Fruit fly (Drosophila melanogaster) whole organism, embryonic: ENCODE data around the gene CG32281.

Source experiments
- Abd-B ChIP-seq: fragments of 200-800 bp; sonication (Bioruptor generic); optimal IDR thresholded peaks from 2 replicates; lab custom pipeline; 2018; ENCODE audit warnings: missing biosample characterization, mild to moderate bottlenecking, missing genetic modification characterization, moderate library complexity
- Asciz ChIP-seq: fragments of 200-800 bp; sonication (Bioruptor generic); optimal IDR thresholded peaks from 2 replicates; lab custom pipeline; 2017; ENCODE audit warnings: missing biosample characterization, mild to moderate bottlenecking, missing genetic modification characterization, missing genetic modification reagents
- Atf-2 ChIP-seq: fragments of 200-800 bp; sonication (Bioruptor generic); optimal IDR thresholded peaks from 2 replicates; lab custom pipeline; 2016; ENCODE audit warnings: missing biosample characterization, missing genetic modification characterization
- CG10321 ChIP-seq: fragments of 200-800 bp; sonication (Bioruptor generic); IDR thresholded peaks from 2 replicates; pipeline ENCODE4 v1.3.6; 2022; ENCODE audit warnings: missing biosample characterization, missing genetic modification characterization
- CG10431 ChIP-seq: fragments of 200-800 bp; sonication (Bioruptor generic); optimal IDR thresholded peaks from 3 replicates; lab custom pipeline; 2018; ENCODE audit warnings: missing biosample characterization, mild to moderate bottlenecking, missing genetic modification characterization
- CG10543 ChIP-seq: fragments of 200-800 bp; sonication (Bioruptor generic); optimal IDR thresholded peaks from 3 replicates; lab custom pipeline; 2017; ENCODE audit warnings: missing biosample characterization, mild to moderate bottlenecking, missing genetic modification characterization, moderate library complexity
- CG11093 ChIP-seq: fragments of 200-800 bp; sonication (Bioruptor generic); IDR thresholded peaks from 3 replicates; pipeline ENCODE4 v1.3.6; 2022; ENCODE audit warnings: missing biosample characterization, missing genetic modification characterization
- CG11696 ChIP-seq: fragments of 200-800 bp; sonication (Bioruptor generic); IDR thresholded peaks from 2 replicates; pipeline ENCODE4 v1.3.6; 2022; ENCODE audit warnings: missing biosample characterization, missing genetic modification characterization
- CG11723 ChIP-seq: fragments of 200-800 bp; sonication (Bioruptor generic); optimal IDR thresholded peaks from 2 replicates; lab custom pipeline; 2017; ENCODE audit warnings: missing biosample characterization, mild to moderate bottlenecking, missing genetic modification characterization
- CG16863 ChIP-seq: fragments of 200-800 bp; sonication (Bioruptor generic); optimal IDR thresholded peaks from 3 replicates; lab custom pipeline; 2016; ENCODE audit warnings: missing biosample characterization, missing genetic modification characterization
- CG18262 ChIP-seq: fragments of 200-800 bp; optimal IDR thresholded peaks from 3 replicates; lab custom pipeline; 2019; ENCODE audit warnings: missing biosample characterization, mild to moderate bottlenecking, missing genetic modification characterization, moderate library complexity
- CG30020 ChIP-seq: fragments of 200-800 bp; optimal IDR thresholded peaks from 2 replicates; lab custom pipeline; 2019; ENCODE audit warnings: missing biosample characterization, mild to moderate bottlenecking, missing genetic modification characterization, moderate library complexity
- CG30403 ChIP-seq: fragments of 200-800 bp; sonication (Bioruptor generic); optimal IDR thresholded peaks from 3 replicates; lab custom pipeline; 2016; ENCODE audit warnings: missing biosample characterization, missing genetic modification characterization
- CG31365 ChIP-seq: fragments of 200-800 bp; sonication (Bioruptor generic); optimal IDR thresholded peaks from 2 replicates; lab custom pipeline; 2018; ENCODE audit warnings: missing biosample characterization, mild to moderate bottlenecking, missing genetic modification characterization
- CG32772 ChIP-seq: fragments of 200-800 bp; sonication (Bioruptor generic); IDR thresholded peaks from 2 replicates; pipeline ENCODE4 v1.3.6; 2022; ENCODE audit warnings: missing biosample characterization, missing genetic modification characterization
- CG4282 ChIP-seq: fragments of 200-800 bp; sonication (Bioruptor generic); optimal IDR thresholded peaks from 2 replicates; lab custom pipeline; 2016; ENCODE audit warnings: missing biosample characterization, missing genetic modification characterization
- CG4404 ChIP-seq: fragments of 200-800 bp; sonication (Bioruptor generic); IDR thresholded peaks from 2 replicates; pipeline ENCODE4 v1.3.6; 2022; ENCODE audit warnings: missing biosample characterization, missing genetic modification characterization
- CG5953 ChIP-seq: fragments of 200-800 bp; sonication (Bioruptor generic); IDR thresholded peaks from 2 replicates; pipeline ENCODE4 v1.3.6; 2022; ENCODE audit warnings: missing biosample characterization, missing genetic modification characterization
- CG6175 ChIP-seq: fragments of 200-800 bp; sonication (Bioruptor generic); IDR thresholded peaks from 3 replicates; pipeline ENCODE4 v1.3.6; 2022; ENCODE audit warnings: missing biosample characterization, missing genetic modification characterization
- Camta ChIP-seq: fragments of 200-800 bp; sonication (Bioruptor generic); optimal IDR thresholded peaks from 2 replicates; lab custom pipeline; 2016; ENCODE audit warnings: missing biosample characterization, missing genetic modification characterization
- Deaf1 ChIP-seq: fragments of 200-800 bp; optimal IDR thresholded peaks from 3 replicates; lab custom pipeline; 2019; ENCODE audit warnings: missing biosample characterization, mild to moderate bottlenecking, missing genetic modification characterization, moderate library complexity
- Dek ChIP-seq: fragments of 200-800 bp; sonication (Bioruptor generic); optimal IDR thresholded peaks from 3 replicates; lab custom pipeline; 2019; ENCODE audit warnings: missing biosample characterization, mild to moderate bottlenecking, missing genetic modification characterization, moderate library complexity
- Eip74EF ChIP-seq, 2 experiments: fragments of 200-800 bp in 1 of 2; fragments of >200 bp in 1 of 2; sonication (Bioruptor generic) in 1 of 2; optimal IDR thresholded peaks; 2 replicates each; lab custom pipeline; 2017 to 2019; ENCODE audit warnings: missing biosample characterization in 2 of 2, missing genetic modification characterization in 2 of 2, mild to moderate bottlenecking in 1 of 2, moderate library complexity in 1 of 2
- Ets97D ChIP-seq: fragments of 200-800 bp; sonication (Bioruptor generic); optimal IDR thresholded peaks from 3 replicates; lab custom pipeline; 2016; ENCODE audit warnings: missing biosample characterization, missing genetic modification characterization
- Fer2 ChIP-seq: fragments of 200-800 bp; sonication (Bioruptor generic); optimal IDR thresholded peaks from 2 replicates; lab custom pipeline; 2018; ENCODE audit warnings: missing biosample characterization, mild to moderate bottlenecking, missing genetic modification characterization, moderate library complexity
- Hand ChIP-seq: fragments of 200-800 bp; sonication (Bioruptor generic); optimal IDR thresholded peaks from 2 replicates; lab custom pipeline; 2017; ENCODE audit warnings: mild to moderate bottlenecking, missing biosample characterization, missing genetic modification reagents, missing genetic modification characterization
- Mad ChIP-seq: fragments of 200-800 bp; sonication (Bioruptor generic); optimal IDR thresholded peaks from 2 replicates; lab custom pipeline; 2016; ENCODE audit warnings: missing biosample characterization, missing genetic modification characterization
- Mrtf ChIP-seq: fragments of 200-800 bp; sonication (Bioruptor generic); IDR thresholded peaks from 3 replicates; pipeline ENCODE4 v1.3.6; 2022; ENCODE audit warnings: missing biosample characterization, missing genetic modification characterization
- Optix ChIP-seq: fragments of 200-800 bp; sonication (Bioruptor generic); IDR thresholded peaks from 3 replicates; pipeline ENCODE4 v1.3.6; 2022; ENCODE audit warnings: missing biosample characterization, missing genetic modification characterization
- Ptx1 ChIP-seq: fragments of 200-800 bp; sonication (Bioruptor generic); IDR thresholded peaks from 2 replicates; pipeline ENCODE4 v1.3.6; 2022; ENCODE audit warnings: missing biosample characterization, missing genetic modification characterization
- Rx ChIP-seq: fragments of 200-800 bp; sonication (Bioruptor generic); IDR thresholded peaks from 2 replicates; pipeline ENCODE4 v1.3.6; 2022; ENCODE audit warnings: missing biosample characterization, missing genetic modification characterization
- Sry-δ ChIP-seq: fragments of 200-800 bp; sonication (Bioruptor generic); optimal IDR thresholded peaks from 2 replicates; lab custom pipeline; 2016; ENCODE audit warnings: missing biosample characterization, missing genetic modification characterization
- bbx ChIP-seq: fragments of 200-800 bp; sonication (Bioruptor generic); IDR thresholded peaks from 2 replicates; pipeline ENCODE4 v1.3.6; 2022; ENCODE audit warnings: missing biosample characterization, missing genetic modification characterization; ENCODE audit not compliant: partially characterized antibody
- chif ChIP-seq, 2 experiments: fragments of 200-800 bp; sonication (Bioruptor generic); optimal IDR thresholded peaks; 3 replicates each; lab custom pipeline; 2016; ENCODE audit warnings: missing biosample characterization in 2 of 2, missing genetic modification characterization in 2 of 2
- crc ChIP-seq: fragments of 200-800 bp; sonication (Bioruptor generic); optimal IDR thresholded peaks from 2 replicates; lab custom pipeline; 2016; ENCODE audit warnings: missing biosample characterization, missing genetic modification characterization
- eve ChIP-seq, 2 experiments: fragments of >200 bp; optimal IDR thresholded peaks; 2 replicates each; lab custom pipeline; 2017; ENCODE audit warnings: missing biosample characterization in 2 of 2, missing genetic modification characterization in 2 of 2
- fd102C ChIP-seq: fragments of 200-800 bp; sonication (Bioruptor generic); optimal IDR thresholded peaks from 2 replicates; lab custom pipeline; 2018; ENCODE audit warnings: missing biosample characterization, mild to moderate bottlenecking, missing genetic modification characterization, moderate library complexity
- gcm ChIP-seq: fragments of 200-800 bp; sonication (Bioruptor generic); optimal IDR thresholded peaks from 2 replicates; lab custom pipeline; 2019; ENCODE audit warnings: missing biosample characterization, mild to moderate bottlenecking, missing genetic modification characterization, moderate library complexity
- hkb ChIP-seq, 2 experiments: fragments of 200-800 bp in 1 of 2; fragments of >200 bp in 1 of 2; sonication (Bioruptor generic) in 1 of 2; IDR thresholded peaks in 1 of 2; optimal IDR thresholded peaks in 1 of 2; 2 replicates each; pipeline versions ENCODE4 v1.3.6 to Lab custom; 2017 to 2022; ENCODE audit warnings: missing biosample characterization in 1 of 2, missing genetic modification characterization in 1 of 2
- kay ChIP-seq: fragments of 200-800 bp; sonication (Bioruptor generic); optimal IDR thresholded peaks from 2 replicates; lab custom pipeline; 2016; ENCODE audit warnings: missing biosample characterization, missing genetic modification characterization
- klu ChIP-seq: fragments of 200-800 bp; sonication (Bioruptor generic); IDR thresholded peaks from 2 replicates; pipeline ENCODE4 v1.3.6; 2022; ENCODE audit warnings: missing biosample characterization, missing genetic modification characterization
- lola ChIP-seq, 3 experiments: fragments of >200 bp in 2 of 3; fragments of 200-800 bp in 1 of 3; sonication (Bioruptor generic) in 1 of 3; optimal IDR thresholded peaks; 2 replicates each; lab custom pipeline; 2017 to 2019; ENCODE audit warnings: missing biosample characterization in 3 of 3, missing genetic modification characterization in 3 of 3, mild to moderate bottlenecking in 1 of 3, moderate library complexity in 1 of 3
- prd ChIP-seq, 3 experiments: fragments of >200 bp in 2 of 3; fragments of 200-800 bp in 1 of 3; sonication (Bioruptor generic) in 1 of 3; optimal IDR thresholded peaks in 2 of 3; IDR thresholded peaks in 1 of 3; 2 replicates in 2 of 3; 3 replicates in 1 of 3; pipeline versions ENCODE4 v1.3.6 to Lab custom; 2017 to 2022; ENCODE audit warnings: missing biosample characterization in 1 of 3, missing genetic modification characterization in 1 of 3
- slou ChIP-seq: fragments of 200-800 bp; sonication (Bioruptor generic); optimal IDR thresholded peaks from 3 replicates; lab custom pipeline; 2016; ENCODE audit warnings: missing biosample characterization, missing genetic modification characterization
- tll ChIP-seq, 2 experiments: fragments of 200-800 bp in 1 of 2; fragments of >200 bp in 1 of 2; sonication (Bioruptor generic) in 1 of 2; optimal IDR thresholded peaks; 2 replicates each; lab custom pipeline; 2017 to 2019; ENCODE audit warnings: missing biosample characterization in 2 of 2, missing genetic modification characterization in 2 of 2, mild to moderate bottlenecking in 1 of 2, moderate library complexity in 1 of 2
- trh ChIP-seq: fragments of 200-800 bp; sonication (Bioruptor generic); optimal IDR thresholded peaks from 2 replicates; lab custom pipeline; 2016; ENCODE audit warnings: missing biosample characterization, missing genetic modification characterization
- twi ChIP-seq: fragments of 200-800 bp; optimal IDR thresholded peaks from 2 replicates; lab custom pipeline; 2019; ENCODE audit warnings: missing biosample characterization, mild to moderate bottlenecking, missing genetic modification characterization, moderate library complexity
- tx ChIP-seq: fragments of 200-800 bp; sonication (Bioruptor generic); optimal IDR thresholded peaks from 2 replicates; lab custom pipeline; 2016; ENCODE audit warnings: missing biosample characterization, missing genetic modification characterization
- unc-4 ChIP-seq: fragments of 200-800 bp; sonication (Bioruptor generic); IDR thresholded peaks from 2 replicates; pipeline ENCODE4 v1.3.6; 2022; ENCODE audit warnings: missing biosample characterization, missing genetic modification characterization; ENCODE audit not compliant: partially characterized antibody
- vfl ChIP-seq: fragments of 200-800 bp; sonication (Bioruptor generic); optimal IDR thresholded peaks from 2 replicates; lab custom pipeline; 2016; ENCODE audit warnings: missing biosample characterization, missing genetic modification characterization

Gene CG32281

DNA sequence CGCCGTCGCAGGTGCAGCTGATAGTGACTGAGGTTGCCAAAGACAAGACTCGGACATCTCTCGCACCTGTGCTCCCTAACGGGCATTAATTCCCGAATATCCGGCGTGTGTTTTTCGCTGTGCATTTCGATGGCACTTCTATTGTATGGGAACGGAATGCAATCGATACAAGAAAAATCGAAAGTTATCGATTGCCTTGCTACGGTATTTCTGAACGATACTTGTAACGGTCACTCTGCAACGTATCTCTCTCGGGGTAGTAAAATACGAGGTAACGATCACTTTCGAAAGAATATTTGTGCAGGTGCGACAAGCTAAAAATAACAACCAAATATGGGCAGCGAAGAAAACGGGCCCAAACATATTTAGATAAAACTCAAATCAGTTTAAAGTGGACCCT is 4.2 kb upstream of the CG32281 start, which contains the start of gene CG32280 (continued):
- no peak for TF ChIP-seq Asciz (GFP tag; lab: Kevin White, UChicago)
- no peak for TF ChIP-seq CG31365 (tag; lab: Kevin White, UChicago)
- TF ChIP-seq Mad (GFP tag; lab: Kevin White, UChicago) = peak; percentile 10
- peak; percentile 25; the same call in 1 of the 2 replicates for TF ChIP-seq Ptx1 (GFP tag; lab: Robert Waterston, UW)
- TF ChIP-seq CG5953 = no peak
- no peak for TF ChIP-seq CG4404 (GFP tag; lab: Robert Waterston, UW)
- no peak for TF ChIP-seq CG32772 (GFP tag; lab: Robert Waterston, UW)
- TF ChIP-seq Abd-B = no peak
- TF ChIP-seq Rx (GFP tag; lab: Robert Waterston, UW) = no peak
- no peak for TF ChIP-seq CG6175 (GFP tag; lab: Robert Waterston, UW)
- TF ChIP-seq Deaf1 (tag; lab: Kevin White, UChicago) = no peak
- no peak for TF ChIP-seq CG18262 (tag; lab: Kevin White, UChicago)
- peak; percentile 10 for TF ChIP-seq CG10543 (GFP tag; lab: Kevin White, UChicago)
- TF ChIP-seq eve (GFP tag; optimal IDR thresholded peaks at IDR 0.05; lab: Kevin White, UChicago) = no peak
- no peak for TF ChIP-seq Hand (GFP tag; lab: Kevin White, UChicago)
- TF ChIP-seq kay (GFP tag; lab: Kevin White, UChicago) = no peak
- TF ChIP-seq Fer2 = no peak
- no peak for TF ChIP-seq CG10321 (GFP tag; lab: Robert Waterston, UW)
- peak; percentile 90 for TF ChIP-seq unc-4 (GFP tag; lab: Robert Waterston, UW)
- no peak for TF ChIP-seq prd (optimal IDR thresholded peaks at IDR 0.05; lab: Kevin White, UChicago)
- TF ChIP-seq prd (GFP tag; IDR thresholded peaks at IDR 0.05; lab: Robert Waterston, UW) = no peak
- no peak for TF ChIP-seq chif (GFP tag; optimal IDR thresholded peaks at IDR 0.05; lab: Kevin White, UChicago)
- TF ChIP-seq fd102C (GFP tag; lab: Kevin White, UChicago) = no peak
- TF ChIP-seq CG30020 (tag; lab: Kevin White, UChicago) = peak; percentile 31
- peak; percentile 6 for TF ChIP-seq CG30403
- peak; percentile 80 for TF ChIP-seq Sry-δ (GFP tag; lab: Kevin White, UChicago)
- no peak for TF ChIP-seq vfl
- no peak for TF ChIP-seq CG16863
- TF ChIP-seq lola (GFP tag; optimal IDR thresholded peaks at IDR 0.05; lab: Kevin White, UChicago) = no peak
- TF ChIP-seq Ets97D = peak; percentile 38
- TF ChIP-seq Atf-2 (GFP tag; lab: Kevin White, UChicago) = no peak
- no peak for TF ChIP-seq CG4282
- TF ChIP-seq gcm = no peak
- TF ChIP-seq Optix (GFP tag; lab: Robert Waterston, UW) = no peak
- no peak for TF ChIP-seq CG11696 (GFP tag; lab: Robert Waterston, UW)
- no peak for TF ChIP-seq Dek (tag; lab: Kevin White, UChicago)
- no peak for TF ChIP-seq Camta (GFP tag; lab: Kevin White, UChicago)
- no peak for TF ChIP-seq tx (GFP tag; lab: Kevin White, UChicago)
- no peak for TF ChIP-seq tll (GFP tag; optimal IDR thresholded peaks at IDR 0.05; lab: Kevin White, UChicago)
- TF ChIP-seq Eip74EF (GFP tag; optimal IDR thresholded peaks at IDR 0.05; lab: Kevin White, UChicago) = no peak
- TF ChIP-seq trh (GFP tag; lab: Kevin White, UChicago) = no peak
- no peak for TF ChIP-seq crc (GFP tag; lab: Kevin White, UChicago)
- TF ChIP-seq twi (tag; lab: Kevin White, UChicago) = no peak
- no peak for TF ChIP-seq hkb (optimal IDR thresholded peaks at IDR 0.05; lab: Kevin White, UChicago)
- no peak for TF ChIP-seq hkb (GFP tag; IDR thresholded peaks at IDR 0.05; lab: Robert Waterston, UW)
- TF ChIP-seq CG11723 (GFP tag; lab: Kevin White, UChicago) = no peak
- no peak for TF ChIP-seq CG10431
- TF ChIP-seq CG11093 (GFP tag; lab: Robert Waterston, UW) = no peak
- no peak for TF ChIP-seq klu (GFP tag; lab: Robert Waterston, UW)
- peak; percentile 91 for TF ChIP-seq bbx (GFP tag; lab: Robert Waterston, UW)
- TF ChIP-seq slou (GFP tag; lab: Kevin White, UChicago) = no peak
- no peak for TF ChIP-seq Mrtf (GFP tag; lab: Robert Waterston, UW)
